Fruit fly (Drosophila melanogaster) whole organism, embryonic: ENCODE data around the gene scramb2.

ENCODE experiments used
- Ada2b ChIP-seq: fragments of 200-800 bp; sonication (Bioruptor generic); IDR thresholded peaks from 2 replicates; pipeline ENCODE4 v1.3.6; 2022; ENCODE audit warnings: missing biosample characterization, missing genetic modification characterization
- BtbVII ChIP-seq: fragments of 200-800 bp; sonication (Bioruptor generic); optimal IDR thresholded peaks from 3 replicates; lab custom pipeline; 2017; ENCODE audit warnings: missing biosample characterization, mild to moderate bottlenecking, missing genetic modification characterization
- CG11093 ChIP-seq: fragments of 200-800 bp; sonication (Bioruptor generic); IDR thresholded peaks from 3 replicates; pipeline ENCODE4 v1.3.6; 2022; ENCODE audit warnings: missing biosample characterization, missing genetic modification characterization
- CG11504 ChIP-seq: fragments of 200-800 bp; sonication (Bioruptor generic); optimal IDR thresholded peaks from 3 replicates; lab custom pipeline; 2019; ENCODE audit warnings: missing biosample characterization, mild to moderate bottlenecking, missing genetic modification characterization, moderate library complexity
- CG12104 ChIP-seq: fragments of 200-800 bp; sonication (Bioruptor generic); optimal IDR thresholded peaks from 3 replicates; lab custom pipeline; 2016; ENCODE audit warnings: missing biosample characterization, missing genetic modification characterization
- CG12299 ChIP-seq: fragments of 200-800 bp; sonication (Bioruptor generic); optimal IDR thresholded peaks from 2 replicates; lab custom pipeline; 2018; ENCODE audit warnings: missing biosample characterization, mild to moderate bottlenecking, missing genetic modification characterization
- CG12744 ChIP-seq: fragments of 200-800 bp; sonication (Bioruptor generic); optimal IDR thresholded peaks from 2 replicates; lab custom pipeline; 2016; ENCODE audit warnings: missing biosample characterization, missing genetic modification characterization
- CG12769 ChIP-seq: fragments of 200-800 bp; sonication (Bioruptor generic); optimal IDR thresholded peaks from 2 replicates; lab custom pipeline; 2019; ENCODE audit warnings: missing biosample characterization, mild to moderate bottlenecking, missing genetic modification characterization, moderate library complexity
- CG15479 ChIP-seq: fragments of 200-800 bp; sonication (Bioruptor generic); optimal IDR thresholded peaks from 3 replicates; lab custom pipeline; 2019; ENCODE audit warnings: missing biosample characterization, mild to moderate bottlenecking, missing genetic modification characterization, moderate library complexity
- CG15514 ChIP-seq: fragments of 200-800 bp; sonication (Bioruptor generic); optimal IDR thresholded peaks from 3 replicates; lab custom pipeline; 2017; ENCODE audit warnings: missing biosample characterization, missing genetic modification characterization, mild to moderate bottlenecking, moderate library complexity, missing genetic modification reagents
- CG1602 ChIP-seq: fragments of 200-800 bp; sonication (Bioruptor generic); optimal IDR thresholded peaks from 3 replicates; lab custom pipeline; 2016; ENCODE audit warnings: missing biosample characterization, missing genetic modification characterization
- CG16779 ChIP-seq: fragments of 200-800 bp; sonication (Bioruptor generic); IDR thresholded peaks from 2 replicates; pipeline ENCODE4 v1.3.6; 2022; ENCODE audit warnings: missing biosample characterization, missing genetic modification characterization
- CG1832 ChIP-seq: fragments of 200-800 bp; sonication (Bioruptor generic); optimal IDR thresholded peaks from 2 replicates; lab custom pipeline; 2017; ENCODE audit warnings: missing biosample characterization, mild to moderate bottlenecking, missing genetic modification characterization, inconsistent platforms
- CG31441 ChIP-seq: fragments of 200-800 bp; sonication (Bioruptor generic); IDR thresholded peaks from 2 replicates; pipeline ENCODE4 v1.3.6; 2022; ENCODE audit warnings: missing biosample characterization, missing genetic modification characterization
- CG3995 ChIP-seq: fragments of 200-800 bp; sonication (Bioruptor generic); optimal IDR thresholded peaks from 3 replicates; lab custom pipeline; 2016; ENCODE audit warnings: missing biosample characterization, missing genetic modification characterization
- CG43689 ChIP-seq: fragments of 200-800 bp; sonication (Bioruptor generic); IDR thresholded peaks from 2 replicates; pipeline ENCODE4 v1.3.6; 2022; ENCODE audit warnings: missing biosample characterization, missing genetic modification characterization
- CG6654 ChIP-seq: fragments of 200-800 bp; sonication (Bioruptor generic); optimal IDR thresholded peaks from 2 replicates; lab custom pipeline; 2017; ENCODE audit warnings: missing biosample characterization, mild to moderate bottlenecking, missing genetic modification characterization
- CG7963 ChIP-seq: fragments of 200-800 bp; sonication (Bioruptor generic); IDR thresholded peaks from 3 replicates; pipeline ENCODE4 v1.3.6; 2022; ENCODE audit warnings: missing biosample characterization, missing genetic modification characterization; ENCODE audit not compliant: partially characterized antibody
- CG8281 ChIP-seq: fragments of 200-800 bp; sonication (Bioruptor generic); optimal IDR thresholded peaks from 2 replicates; lab custom pipeline; 2018; ENCODE audit warnings: missing biosample characterization, mild to moderate bottlenecking, missing genetic modification characterization, moderate library complexity
- CG8388 ChIP-seq: fragments of 200-800 bp; sonication (Bioruptor generic); optimal IDR thresholded peaks from 2 replicates; lab custom pipeline; 2019; ENCODE audit warnings: missing biosample characterization, mild to moderate bottlenecking, missing genetic modification characterization, moderate library complexity
- CG9727 ChIP-seq: fragments of 200-800 bp; sonication (Bioruptor generic); optimal IDR thresholded peaks from 3 replicates; lab custom pipeline; 2017; ENCODE audit warnings: missing biosample characterization, mild to moderate bottlenecking, missing genetic modification characterization
- CrebB ChIP-seq: fragments of 200-800 bp; sonication (Bioruptor generic); optimal IDR thresholded peaks from 3 replicates; lab custom pipeline; 2018; ENCODE audit warnings: missing biosample characterization, mild to moderate bottlenecking, missing genetic modification characterization
- E2f1 ChIP-seq: fragments of 200-800 bp; sonication (Bioruptor generic); IDR thresholded peaks from 2 replicates; pipeline ENCODE4 v1.3.6; 2022; ENCODE audit warnings: missing biosample characterization, missing genetic modification characterization
- ERR ChIP-seq: fragments of 200-800 bp; sonication (Bioruptor generic); optimal IDR thresholded peaks from 2 replicates; lab custom pipeline; 2016; ENCODE audit warnings: missing biosample characterization, missing genetic modification characterization
- Hey ChIP-seq: fragments of 200-800 bp; sonication (Bioruptor generic); optimal IDR thresholded peaks from 3 replicates; lab custom pipeline; 2018; ENCODE audit warnings: missing biosample characterization, mild to moderate bottlenecking, missing genetic modification characterization
- Jarid2 ChIP-seq: fragments of 200-800 bp; sonication (Bioruptor generic); optimal IDR thresholded peaks from 3 replicates; lab custom pipeline; 2017; ENCODE audit warnings: mild to moderate bottlenecking, missing biosample characterization, missing genetic modification reagents, missing genetic modification characterization
- Nf-YA ChIP-seq: fragments of 200-800 bp; sonication (Bioruptor generic); IDR thresholded peaks from 2 replicates; pipeline ENCODE4 v1.3.6; 2022; ENCODE audit warnings: missing biosample characterization, missing genetic modification characterization
- Nf-YC ChIP-seq: fragments of 200-800 bp; optimal IDR thresholded peaks from 3 replicates; lab custom pipeline; 2019; ENCODE audit warnings: missing biosample characterization, mild to moderate bottlenecking, missing genetic modification characterization, moderate library complexity
- Ravus ChIP-seq: fragments of 200-800 bp; sonication (Bioruptor generic); IDR thresholded peaks from 2 replicates; pipeline ENCODE4 v1.3.6; 2022; ENCODE audit warnings: missing biosample characterization, missing genetic modification characterization
- Scr ChIP-seq: fragments of 200-800 bp; sonication (Bioruptor generic); IDR thresholded peaks from 2 replicates; pipeline ENCODE4 v1.3.6; 2022; ENCODE audit warnings: missing biosample characterization, missing genetic modification characterization; ENCODE audit not compliant: partially characterized antibody
- YL-1 ChIP-seq: fragments of 200-800 bp; sonication (Bioruptor generic); optimal IDR thresholded peaks from 3 replicates; lab custom pipeline; 2017; ENCODE audit warnings: missing biosample characterization, mild to moderate bottlenecking, missing genetic modification characterization
- aop ChIP-seq: fragments of 200-800 bp; sonication (Bioruptor generic); IDR thresholded peaks from 2 replicates; pipeline ENCODE4 v1.3.6; 2022; ENCODE audit warnings: missing biosample characterization, missing genetic modification characterization
- corto ChIP-seq: fragments of 200-800 bp; sonication (Bioruptor generic); optimal IDR thresholded peaks from 2 replicates; lab custom pipeline; 2016; ENCODE audit warnings: missing biosample characterization, mild to moderate bottlenecking, missing genetic modification characterization, moderate library complexity
- da ChIP-seq: fragments of 200-800 bp; sonication (Bioruptor generic); optimal IDR thresholded peaks from 2 replicates; lab custom pipeline; 2016; ENCODE audit warnings: missing biosample characterization, missing genetic modification characterization
- eyg ChIP-seq: fragments of 200-800 bp; sonication (Bioruptor generic); optimal IDR thresholded peaks from 3 replicates; lab custom pipeline; 2016; ENCODE audit warnings: missing biosample characterization, missing genetic modification characterization
- gce ChIP-seq: fragments of 200-800 bp; sonication (Bioruptor generic); IDR thresholded peaks from 3 replicates; pipeline ENCODE4 v1.3.6; 2022; ENCODE audit warnings: missing biosample characterization, missing genetic modification characterization
- gsb ChIP-seq: fragments of 200-800 bp; sonication (Bioruptor generic); IDR thresholded peaks from 2 replicates; pipeline ENCODE4 v1.3.6; 2022; ENCODE audit warnings: missing biosample characterization, missing genetic modification characterization
- ind ChIP-seq: fragments of 200-800 bp; sonication (Bioruptor generic); optimal IDR thresholded peaks from 3 replicates; lab custom pipeline; 2016; ENCODE audit warnings: missing biosample characterization, missing genetic modification characterization
- kah ChIP-seq: fragments of 200-800 bp; sonication (Bioruptor generic); optimal IDR thresholded peaks from 2 replicates; lab custom pipeline; 2018; ENCODE audit warnings: missing biosample characterization, mild to moderate bottlenecking, missing genetic modification characterization
- lbe ChIP-seq: fragments of 200-800 bp; sonication (Bioruptor generic); optimal IDR thresholded peaks from 2 replicates; lab custom pipeline; 2016; ENCODE audit warnings: missing biosample characterization, mild to moderate bottlenecking, missing genetic modification characterization
- psq ChIP-seq: fragments of 200-800 bp; sonication (Bioruptor generic); optimal IDR thresholded peaks from 2 replicates; lab custom pipeline; 2017; ENCODE audit warnings: missing biosample characterization, missing genetic modification characterization
- pum ChIP-seq: fragments of 200-800 bp; sonication (Bioruptor generic); optimal IDR thresholded peaks from 2 replicates; lab custom pipeline; 2016; ENCODE audit warnings: missing biosample characterization, missing genetic modification characterization
- rib ChIP-seq: fragments of 200-800 bp; sonication (Bioruptor generic); IDR thresholded peaks from 2 replicates; pipeline ENCODE4 v1.3.6; 2022; ENCODE audit warnings: missing biosample characterization, missing genetic modification characterization
- ro ChIP-seq: fragments of 200-800 bp; sonication (Bioruptor generic); IDR thresholded peaks from 2 replicates; pipeline ENCODE4 v1.3.6; 2022; ENCODE audit warnings: missing biosample characterization, missing genetic modification characterization
- schlank ChIP-seq: fragments of 200-800 bp; sonication (Bioruptor generic); optimal IDR thresholded peaks from 2 replicates; lab custom pipeline; 2018; ENCODE audit warnings: missing biosample characterization, mild to moderate bottlenecking, missing genetic modification characterization
- sd ChIP-seq: fragments of 200-800 bp; sonication (Bioruptor generic); optimal IDR thresholded peaks from 3 replicates; lab custom pipeline; 2018; ENCODE audit warnings: missing biosample characterization, mild to moderate bottlenecking, missing genetic modification characterization, moderate library complexity
- sens ChIP-seq: fragments of 200-800 bp; sonication (Bioruptor generic); peaks from one replicate; lab custom pipeline; 2016; ENCODE audit warnings: missing biosample characterization, missing genetic modification characterization
- sug ChIP-seq: fragments of 200-800 bp; optimal IDR thresholded peaks from 2 replicates; lab custom pipeline; 2019; ENCODE audit warnings: missing biosample characterization, mild to moderate bottlenecking, missing genetic modification characterization, moderate library complexity
- tio ChIP-seq: fragments of 200-800 bp; sonication (Bioruptor generic); optimal IDR thresholded peaks from 2 replicates; lab custom pipeline; 2017; ENCODE audit warnings: missing biosample characterization, missing genetic modification characterization, inconsistent platforms
- zfh1 ChIP-seq: fragments of 200-800 bp; sonication (Bioruptor generic); IDR thresholded peaks from 3 replicates; pipeline ENCODE4 v1.3.6; 2022; ENCODE audit warnings: missing biosample characterization, missing genetic modification characterization

Gene scramb2

DNA sequence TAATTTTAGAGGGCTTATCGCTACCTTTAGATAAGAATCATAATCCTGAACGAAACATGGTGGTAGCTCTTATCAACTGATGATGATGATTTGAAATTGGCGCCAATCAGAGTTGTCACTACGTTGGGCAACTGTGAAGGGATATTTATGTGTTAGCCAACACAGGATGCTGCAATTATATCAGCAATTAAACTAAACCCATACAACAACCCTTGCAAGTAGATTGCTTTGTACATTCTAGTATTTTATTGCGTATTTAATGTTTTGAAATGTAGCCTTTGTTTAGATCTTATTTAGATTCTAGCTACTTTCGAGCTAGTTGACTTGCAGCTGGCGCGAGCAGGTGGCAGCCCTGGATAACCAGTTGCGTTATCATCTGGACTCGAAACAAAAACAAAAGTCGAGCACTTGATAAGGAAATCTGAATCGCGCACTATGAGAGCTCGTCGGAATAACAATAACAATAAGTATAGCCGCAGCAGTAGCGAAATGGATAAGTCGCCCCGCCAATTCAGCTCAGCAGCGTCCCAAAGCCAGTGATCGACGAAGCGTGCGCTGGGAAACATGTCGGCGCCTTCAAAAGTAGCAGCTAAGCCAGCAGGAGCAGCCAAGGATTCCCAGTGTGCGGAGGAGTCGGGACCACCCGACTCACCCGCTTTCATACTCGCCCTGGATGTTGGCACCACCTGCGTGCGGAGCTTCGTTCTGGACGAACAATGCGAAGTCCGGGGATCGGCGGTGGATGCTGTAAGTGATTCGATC, 5.7 kb upstream of the scramb2 start, which contains the start of gene CG1271 (continued):
- TF ChIP-seq CG3995 (GFP tag; lab: Kevin White, UChicago) (peak; percentile 57), CG12744 (GFP tag; lab: Kevin White, UChicago) (peak; percentile 24), aop (GFP tag; lab: Robert Waterston, UW) (no peak), CG1602 (GFP tag; lab: Kevin White, UChicago) (peak; percentile 22), CrebB (tag; lab: Kevin White, UChicago) (peak; percentile 3), CG11093 (GFP tag; lab: Robert Waterston, UW) (no peak), CG12769 (tag; lab: Kevin White, UChicago) (peak; percentile 59), tio (GFP tag; lab: Kevin White, UChicago) (no peak), CG15514 (GFP tag; lab: Kevin White, UChicago) (peak; percentile 86), corto (GFP tag; lab: Kevin White, UChicago) (no peak), rib (peak; percentile 60), Ada2b (GFP tag; lab: Robert Waterston, UW) (0 out of 2 replicates have a peak, but pooled peaks have one; percentile 25), eyg (GFP tag; lab: Kevin White, UChicago) (peak; percentile 25), sug (peak; percentile 93), ERR (peak; percentile 51), Hey (tag; lab: Kevin White, UChicago) (no peak), gsb (GFP tag; lab: Robert Waterston, UW) (peak; percentile 26; the same call in 1 of the 2 replicates), Scr (GFP tag; lab: Robert Waterston, UW) (peak; percentile 17; the same call in 1 of the 2 replicates), CG9727 (GFP tag; lab: Kevin White, UChicago) (peak; percentile 34), ind (GFP tag; lab: Kevin White, UChicago) (peak; percentile 77), psq (GFP tag; lab: Kevin White, UChicago) (no peak), Jarid2 (no peak), CG12104 (GFP tag; lab: Kevin White, UChicago) (peak; percentile 54), E2f1 (GFP tag; lab: Robert Waterston, UW) (peak; percentile 62), BtbVII (GFP tag; lab: Kevin White, UChicago) (peak; percentile 32), CG8388 (GFP tag; lab: Kevin White, UChicago) (no peak), lbe (GFP tag; lab: Kevin White, UChicago) (peak; percentile 1), gce (GFP tag; lab: Robert Waterston, UW) (no peak), CG31441 (peak; percentile 61), zfh1 (peak; percentile 70), pum (GFP tag; lab: Kevin White, UChicago) (peak; percentile 49), CG6654 (GFP tag; lab: Kevin White, UChicago) (no peak), Ravus (GFP tag; lab: Robert Waterston, UW) (0 out of 2 replicates have a peak, but pooled peaks have one; percentile 3), ro (GFP tag; lab: Robert Waterston, UW) (no peak), CG11504 (no peak), CG12299 (tag; lab: Kevin White, UChicago) (peak; percentile 54), sd (peak; percentile 19), CG43689 (GFP tag; lab: Robert Waterston, UW) (no peak), da (peak; percentile 34), CG16779 (no peak), CG8281 (tag; lab: Kevin White, UChicago) (peak; percentile 23), CG15479 (GFP tag; lab: Kevin White, UChicago) (peak; percentile 74), schlank (tag; lab: Kevin White, UChicago) (peak; percentile 21), kah (GFP tag; lab: Kevin White, UChicago) (peak; percentile 59), Nf-YA (GFP tag; lab: Robert Waterston, UW) (no peak), Nf-YC (tag; lab: Kevin White, UChicago) (peak; percentile 78), CG7963 (GFP tag; lab: Robert Waterston, UW) (no peak), CG1832 (no peak), YL-1 (GFP tag; lab: Kevin White, UChicago) (no peak), sens (peak; percentile 85)
